Worm (Caenorhabditis elegans) whole organism, L3 larva: ENCODE measurements around the gene C34C12.8.
"Not testable (repeated sequence)": the region's sequence is repeated elsewhere in the genome, so short reads cannot be mapped to it uniquely, and the experiment has no call there.

Experiments
- R02D3.7 ChIP-seq: fragments of 150-350 bp; optimal IDR thresholded peaks from 2 replicates; lab custom pipeline; 2014; ENCODE audit warnings: missing biosample characterization, missing genetic modification characterization
- ZK546.5 ChIP-seq: sonication (generic microtip); optimal IDR thresholded peaks from 2 replicates; lab custom pipeline; 2017; ENCODE audit warnings: missing biosample characterization, missing genetic modification characterization
- aly-2 ChIP-seq: fragments of 150-350 bp; optimal IDR thresholded peaks from 2 replicates; lab custom pipeline; 2014; ENCODE audit warnings: missing biosample characterization, missing genetic modification characterization
- ama-1 ChIP-seq: fragments of 150-350 bp; optimal IDR thresholded peaks from 2 replicates; lab custom pipeline; 2018
- ceh-16 ChIP-seq: sonication (generic microtip); optimal IDR thresholded peaks from 2 replicates; lab custom pipeline; 2017; ENCODE audit warnings: missing biosample characterization, missing genetic modification characterization
- ceh-28 ChIP-seq: fragments of 150-350 bp; optimal IDR thresholded peaks from 2 replicates; lab custom pipeline; 2014; ENCODE audit warnings: missing biosample characterization, missing genetic modification reagents, missing genetic modification characterization
- ceh-9 ChIP-seq: sonication (generic microtip); optimal IDR thresholded peaks from 2 replicates; lab custom pipeline; 2018; ENCODE audit warnings: missing biosample characterization, missing genetic modification characterization
- egl-5 ChIP-seq: fragments of 150-350 bp; optimal IDR thresholded peaks from 2 replicates; lab custom pipeline; 2017; ENCODE audit warnings: missing biosample characterization, missing genetic modification reagents, missing genetic modification characterization, inconsistent platforms
- elt-1 ChIP-seq: fragments of 150-350 bp; optimal IDR thresholded peaks from 2 replicates; lab custom pipeline; 2014; ENCODE audit warnings: missing biosample characterization, missing genetic modification characterization
- elt-2 ChIP-seq: sonication (generic microtip); optimal IDR thresholded peaks from 2 replicates; lab custom pipeline; 2016; ENCODE audit warnings: missing genetic modification reagents, mild to moderate bottlenecking, missing genetic modification characterization, missing compliant biosample characterization
- elt-3 ChIP-seq, 3 experiments: fragments of 150-350 bp in 1 of 3; sonication (generic microtip) in 2 of 3; optimal IDR thresholded peaks; 2 replicates in 2 of 3; 4 replicates in 1 of 3; lab custom pipeline; 2014 to 2017; ENCODE audit warnings: missing biosample characterization in 3 of 3, missing genetic modification characterization in 3 of 3
- eor-1 ChIP-seq, 2 experiments: fragments of 150-350 bp; optimal IDR thresholded peaks; 2 replicates each; lab custom pipeline; 2014 to 2018; ENCODE audit warnings: missing biosample characterization in 2 of 2, missing genetic modification characterization in 2 of 2
- fkh-10 ChIP-seq: sonication (generic microtip); optimal IDR thresholded peaks from 2 replicates; lab custom pipeline; 2017; ENCODE audit warnings: missing biosample characterization, missing genetic modification reagents, missing genetic modification characterization
- fkh-2 ChIP-seq: fragments of 150-350 bp; optimal IDR thresholded peaks from 2 replicates; lab custom pipeline; 2014; ENCODE audit warnings: missing biosample characterization, missing genetic modification reagents, missing genetic modification characterization
- fos-1 ChIP-seq: fragments of 150-350 bp; optimal IDR thresholded peaks from 2 replicates; lab custom pipeline; 2014; ENCODE audit warnings: missing biosample characterization, missing genetic modification characterization
- hmg-11 ChIP-seq: sonication (generic microtip); optimal IDR thresholded peaks from 2 replicates; lab custom pipeline; 2016; ENCODE audit warnings: missing genetic modification characterization, missing compliant biosample characterization
- jun-1 ChIP-seq: fragments of 150-350 bp; optimal IDR thresholded peaks from 2 replicates; lab custom pipeline; 2014; ENCODE audit warnings: missing biosample characterization, missing genetic modification reagents, missing genetic modification characterization
- lin-15B ChIP-seq: fragments of 150-350 bp; optimal IDR thresholded peaks from 2 replicates; lab custom pipeline; 2014; ENCODE audit warnings: missing biosample characterization, missing genetic modification characterization
- lin-39 ChIP-seq: fragments of 150-350 bp; optimal IDR thresholded peaks from 2 replicates; lab custom pipeline; 2018; ENCODE audit warnings: missing biosample characterization, missing genetic modification reagents, missing genetic modification characterization
- lsy-12 ChIP-seq: sonication (generic microtip); optimal IDR thresholded peaks from 2 replicates; lab custom pipeline; 2016; ENCODE audit warnings: mild to moderate bottlenecking, missing genetic modification characterization, missing compliant biosample characterization
- mdl-1 ChIP-seq: fragments of 150-350 bp; optimal IDR thresholded peaks from 2 replicates; lab custom pipeline; 2014; ENCODE audit warnings: missing biosample characterization, missing genetic modification characterization
- mml-1 ChIP-seq: fragments of 150-350 bp; sonication (generic microtip); optimal IDR thresholded peaks from 3 replicates; lab custom pipeline; 2014; ENCODE audit warnings: missing biosample characterization, missing genetic modification characterization
- nfya-1 ChIP-seq: sonication (generic microtip); optimal IDR thresholded peaks from 2 replicates; lab custom pipeline; 2017; ENCODE audit warnings: missing genetic modification characterization, mild to moderate bottlenecking, missing compliant biosample characterization, antibody characterized with exemption, moderate library complexity; ENCODE audit not compliant: insufficient read depth
- nhr-11 ChIP-seq: fragments of 150-350 bp; optimal IDR thresholded peaks from 2 replicates; lab custom pipeline; 2014; ENCODE audit warnings: missing biosample characterization, missing genetic modification characterization
- nhr-12 ChIP-seq: fragments of 150-350 bp; optimal IDR thresholded peaks from 2 replicates; lab custom pipeline; 2014; ENCODE audit warnings: missing biosample characterization, missing genetic modification characterization
- nhr-23 ChIP-seq: fragments of 150-350 bp; optimal IDR thresholded peaks from 2 replicates; lab custom pipeline; 2014; ENCODE audit warnings: missing biosample characterization, missing genetic modification reagents, missing genetic modification characterization
- nhr-237 ChIP-seq: fragments of 150-350 bp; optimal IDR thresholded peaks from 2 replicates; lab custom pipeline; 2014; ENCODE audit warnings: missing biosample characterization, missing genetic modification characterization
- nhr-28 ChIP-seq: fragments of 150-350 bp; optimal IDR thresholded peaks from 2 replicates; lab custom pipeline; 2014; ENCODE audit warnings: missing biosample characterization, missing genetic modification characterization
- nhr-43 ChIP-seq: sonication (generic microtip); optimal IDR thresholded peaks from 2 replicates; lab custom pipeline; 2016; ENCODE audit warnings: mild to moderate bottlenecking, missing genetic modification characterization, missing compliant biosample characterization; ENCODE audit not compliant: poor library complexity, severe bottlenecking
- nhr-67 ChIP-seq: fragments of 150-350 bp; optimal IDR thresholded peaks from 2 replicates; lab custom pipeline; 2014; ENCODE audit warnings: missing biosample characterization, missing genetic modification characterization
- nhr-76 ChIP-seq: fragments of 150-350 bp; sonication (generic microtip); optimal IDR thresholded peaks from 5 replicates; lab custom pipeline; 2014; ENCODE audit warnings: missing biosample characterization, missing genetic modification characterization
- pha-4 ChIP-seq: fragments of 150-350 bp; optimal IDR thresholded peaks from 2 replicates; lab custom pipeline; 2014; ENCODE audit warnings: missing biosample characterization, missing genetic modification reagents, missing genetic modification characterization
- pqm-1 ChIP-seq: fragments of 150-350 bp; optimal IDR thresholded peaks from 2 replicates; lab custom pipeline; 2017; ENCODE audit warnings: missing biosample characterization, missing genetic modification characterization, inconsistent platforms
- snpc-4 ChIP-seq: fragments of 150-350 bp; optimal IDR thresholded peaks from 2 replicates; lab custom pipeline; 2014; ENCODE audit warnings: missing biosample characterization, missing genetic modification characterization
- tbx-2 ChIP-seq: sonication (generic microtip); optimal IDR thresholded peaks from 2 replicates; lab custom pipeline; 2016; ENCODE audit warnings: mild to moderate bottlenecking, missing genetic modification characterization, missing compliant biosample characterization
- unc-39 ChIP-seq: sonication (generic microtip); optimal IDR thresholded peaks from 4 replicates; lab custom pipeline; 2017; ENCODE audit warnings: missing biosample characterization, missing genetic modification characterization
- unc-62 ChIP-seq: fragments of 150-350 bp; sonication (generic microtip); optimal IDR thresholded peaks from 4 replicates; lab custom pipeline; 2014; ENCODE audit warnings: missing biosample characterization, missing genetic modification reagents, missing genetic modification characterization
- ztf-11 ChIP-seq: fragments of 150-350 bp; optimal IDR thresholded peaks from 2 replicates; lab custom pipeline; 2014; ENCODE audit warnings: missing biosample characterization, missing genetic modification characterization
- ztf-4 ChIP-seq: fragments of 150-350 bp; optimal IDR thresholded peaks from 2 replicates; lab custom pipeline; 2014; ENCODE audit warnings: missing biosample characterization, missing genetic modification characterization

Gene C34C12.8

ce11 chrIII:3444139-3444538 is 16.1 kb upstream of the C34C12.8 start, which contains the start of gene spe-41:
spe-41 (minus strand) TSS chrIII:3444210.
- TF ChIP-seq elt-2 (no peak), mml-1 (tag; lab: Kevin White, UChicago) (no peak), nhr-43 (no peak), ztf-4 (tag; lab: Kevin White, UChicago) (no peak), nhr-23 (tag; lab: Kevin White, UChicago) (no peak), elt-3 (tag; optimal IDR thresholded peaks at IDR 0.05; lab: Kevin White, UChicago) (no peak), nhr-67 (tag; lab: Kevin White, UChicago) (no peak), ceh-9 (no peak), aly-2 (tag; lab: Kevin White, UChicago) (no peak), nhr-28 (tag; lab: Kevin White, UChicago) (no peak), jun-1 (no peak), egl-5 (tag; lab: Kevin White, UChicago) (no peak), ceh-16 (tag; lab: Kevin White, UChicago) (no peak), unc-62 (GFP tag; lab: Kevin White, UChicago) (no peak), fkh-10 (GFP tag; lab: Kevin White, UChicago) (no peak), ztf-11 (tag; lab: Kevin White, UChicago) (no peak), nhr-237 (tag; lab: Kevin White, UChicago) (no peak), lin-39 (tag; lab: Kevin White, UChicago) (no peak), pha-4 (tag; lab: Kevin White, UChicago) (no peak), eor-1 (tag; optimal IDR thresholded peaks at IDR 0.05; lab: Kevin White, UChicago) (no peak)
- TF ChIP-seq, all 47 proteins: peak for 0

ce11 chrIII:3452563-3453210 is 7.5 kb upstream of the C34C12.8 start, which contains the start of the genes K01A11.3 and C34C12.12:
K01A11.3 (minus strand) TSS chrIII:3452613.
C34C12.12 (plus strand) TSS chrIII:3453194.
- TF ChIP-seq mdl-1 (tag; lab: Kevin White, UChicago) (no peak), elt-1 (tag; lab: Kevin White, UChicago) (no peak), lin-15B (tag; lab: Kevin White, UChicago) (peak; percentile 5), nhr-76 (tag; lab: Kevin White, UChicago) (no peak), nfya-1 (tag; lab: Kevin White, UChicago) (no peak)

- not testable (repeated sequence) for TF ChIP-seq snpc-4; pha-4 (tag; lab: Kevin White, UChicago); elt-1 (tag; lab: Kevin White, UChicago)
Measured at ce11 chrIII:3453486-3453885, 6.7 kb upstream of the C34C12.8 start, which contains the start of gene C34C12.2. C34C12.2 (plus strand) TSS chrIII:3453786.

ce11 chrIII:3454045-3454444 is 6.2 kb upstream of the C34C12.8 start, which contains the start of gene C34C12.1:
C34C12.1 (plus strand) TSS chrIII:3454345.
- not testable (repeated sequence) for TF ChIP-seq snpc-4; elt-3 (tag; optimal IDR thresholded peaks at IDR 0.05; lab: Kevin White, UChicago); elt-2

ce11 chrIII:3456226-3456625 is 4.0 kb upstream of the C34C12.8 start:
- TF ChIP-seq elt-3 (tag; optimal IDR thresholded peaks at IDR 0.05; lab: Kevin White, UChicago) (peak; percentile 66 to 95 (median 75)), eor-1 (tag; optimal IDR thresholded peaks at IDR 0.05; lab: Kevin White, UChicago) (no peak), mdl-1 (tag; lab: Kevin White, UChicago) (peak; percentile 57), R02D3.7 (tag; lab: Kevin White, UChicago) (peak; percentile 96), tbx-2 (peak; percentile 95), lin-15B (tag; lab: Kevin White, UChicago) (peak; percentile 99), nhr-12 (tag; lab: Kevin White, UChicago) (no peak), ztf-11 (tag; lab: Kevin White, UChicago) (no peak), ceh-9 (no peak), fkh-10 (GFP tag; lab: Kevin White, UChicago) (peak; percentile 90), ceh-16 (tag; lab: Kevin White, UChicago) (no peak), elt-2 (peak; percentile 88), pha-4 (tag; lab: Kevin White, UChicago) (peak; percentile 99), nfya-1 (tag; lab: Kevin White, UChicago) (peak; percentile 99), fos-1 (peak; percentile 77), nhr-43 (peak; percentile 97), nhr-28 (tag; lab: Kevin White, UChicago) (peak; percentile 74), pqm-1 (tag; lab: Kevin White, UChicago) (peak; percentile 90), hmg-11 (tag; lab: Kevin White, UChicago) (peak; percentile 85), nhr-11 (tag; lab: Kevin White, UChicago) (peak; percentile 92), unc-62 (GFP tag; lab: Kevin White, UChicago) (peak; percentile 89), egl-5 (tag; lab: Kevin White, UChicago) (peak; percentile 93), fkh-2 (tag; lab: Kevin White, UChicago) (peak; percentile 48), ceh-28 (tag; lab: Kevin White, UChicago) (peak; percentile 90), ama-1 (lab: Kevin White, UChicago) (peak; percentile 78), snpc-4 (peak; percentile 91), ZK546.5 (tag; lab: Kevin White, UChicago) (peak; percentile 65), unc-39 (tag; lab: Kevin White, UChicago) (peak; percentile 13), elt-1 (tag; lab: Kevin White, UChicago) (peak; percentile 79), nhr-67 (tag; lab: Kevin White, UChicago) (no peak), lsy-12 (peak; percentile 99), lin-39 (tag; lab: Kevin White, UChicago) (peak; percentile 94), ztf-4 (tag; lab: Kevin White, UChicago) (peak; percentile 89), nhr-23 (tag; lab: Kevin White, UChicago) (peak; percentile 99)
